Worm (Caenorhabditis elegans): Measurements from ENCODE around the gene ptb-1.

The ptb-1 gene

DNA sequence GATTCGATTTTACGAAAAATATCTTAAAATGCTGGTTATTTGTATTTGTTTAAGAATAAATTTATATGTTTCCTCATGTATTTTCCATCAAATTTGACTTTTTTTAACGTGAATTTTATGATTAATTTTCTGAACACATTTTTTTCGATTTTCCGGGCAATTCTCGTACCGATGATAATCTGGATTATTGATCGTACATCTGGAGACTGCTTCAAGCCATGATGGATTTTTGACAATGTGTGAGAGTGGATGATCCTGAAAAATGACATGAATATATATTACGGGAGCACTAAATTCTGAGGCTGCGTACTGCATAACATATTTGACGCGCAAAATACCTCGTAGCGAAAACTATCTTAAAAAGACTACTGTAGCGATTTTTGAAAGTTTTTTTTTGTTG is 21.0 kb upstream of the ptb-1 start:
- TF ChIP-seq K09A11.1 (tag; optimal IDR thresholded peaks at IDR 0.05; ENCODE audit: insufficient read depth) (no peak), eyg-1 (tag; optimal IDR thresholded peaks at IDR 0.05) (no peak), npax-4 (tag; optimal IDR thresholded peaks at IDR 0.05) (no peak), F13H6.1 (tag; optimal IDR thresholded peaks at IDR 0.05) (no peak), elt-4 (tag; optimal IDR thresholded peaks at IDR 0.05) (no peak), ceh-31 (tag; optimal IDR thresholded peaks at IDR 0.05) (no peak), tbx-7 (tag; optimal IDR thresholded peaks at IDR 0.05) (no peak), ceh-30 (tag; optimal IDR thresholded peaks at IDR 0.05) (no peak), ztf-16 (tag; optimal IDR thresholded peaks at IDR 0.05) (no peak), hlh-13 (GFP tag; optimal IDR thresholded peaks at IDR 0.05) (no peak), tbx-2 (tag; optimal IDR thresholded peaks at IDR 0.05) (no peak), fax-1 (tag; optimal IDR thresholded peaks at IDR 0.05) (no peak), ceh-2 (tag; optimal IDR thresholded peaks at IDR 0.05) (no peak), ceh-19 (GFP tag; optimal IDR thresholded peaks at IDR 0.05) (no peak), Y22D7AL.16 (tag; optimal IDR thresholded peaks at IDR 0.05) (no peak), rnt-1 (tag; optimal IDR thresholded peaks at IDR 0.05) (no peak), ceh-9 (tag; optimal IDR thresholded peaks at IDR 0.05) (no peak), K02D7.2 (tag; optimal IDR thresholded peaks at IDR 0.05) (no peak), C38D4.7 (GFP tag; optimal IDR thresholded peaks at IDR 0.05) (no peak), odd-2 (tag; optimal IDR thresholded peaks at IDR 0.05) (no peak)

DNA sequence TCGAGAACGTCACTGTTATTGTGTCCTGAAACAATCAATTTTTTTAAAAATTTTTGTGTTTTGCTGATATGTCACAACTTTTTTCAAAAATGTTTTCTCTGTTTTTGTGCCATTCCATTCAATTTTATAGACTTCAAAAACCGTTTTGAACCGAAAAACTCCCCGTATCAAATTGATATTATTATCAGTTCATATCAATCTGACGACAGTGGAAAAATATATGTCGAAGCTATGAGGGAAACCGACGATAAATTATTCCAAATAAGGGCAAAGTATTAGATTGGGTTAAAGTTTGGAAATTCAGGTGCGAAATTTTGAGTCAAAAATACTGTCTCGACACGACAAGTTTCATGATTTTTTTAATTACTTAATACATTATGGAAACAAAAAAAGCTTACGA is 19.0 kb upstream of the ptb-1 start:
- no peak for TF ChIP-seq dmd-4 (tag; optimal IDR thresholded peaks at IDR 0.05; ENCODE audit: borderline replicate concordance)
- TF ChIP-seq elt-2 (tag; optimal IDR thresholded peaks at IDR 0.05) = no peak
- TF ChIP-seq pros-1 (tag; optimal IDR thresholded peaks at IDR 0.05) = no peak
- TF ChIP-seq ceh-18 (tag; optimal IDR thresholded peaks at IDR 0.05) = no peak
- TF ChIP-seq ref-2 (tag; optimal IDR thresholded peaks at IDR 0.05) = no peak
- no peak for TF ChIP-seq unc-86 (tag; optimal IDR thresholded peaks at IDR 0.05)

DNA sequence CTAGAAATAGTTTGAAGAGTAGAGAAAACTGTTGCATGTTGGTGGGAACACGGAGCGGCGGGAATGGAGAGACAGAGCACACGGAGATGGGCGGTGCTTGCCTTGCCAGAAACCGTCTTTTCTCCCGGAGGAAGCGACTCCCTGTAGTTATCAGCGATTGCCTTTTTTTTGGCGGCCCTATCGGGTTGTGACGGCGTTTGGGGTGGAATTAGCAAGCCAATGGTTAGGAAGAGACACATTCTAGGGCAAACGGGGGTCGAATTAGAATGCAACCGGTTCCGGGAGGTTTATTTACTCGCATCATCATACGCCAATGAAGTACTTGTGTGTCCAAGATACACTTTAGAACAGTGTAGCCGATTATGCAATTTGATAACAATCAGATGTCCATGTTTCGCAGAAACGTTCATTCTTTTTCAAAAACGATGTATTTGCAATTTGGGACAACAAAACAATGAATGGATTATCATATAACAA is 17.7 kb upstream of the ptb-1 start, which contains the start of gene lact-3:
Gene lact-3, minus strand, starts transcription at position 51 of the 477 bp plus-strand sequence.
- TF ChIP-seq elt-2 (tag; optimal IDR thresholded peaks at IDR 0.05) (peak; percentile 31), fkh-10 (GFP tag; optimal IDR thresholded peaks at IDR 0.05) (no peak), syd-9 (tag; optimal IDR thresholded peaks at IDR 0.05) (no peak), sox-2 (GFP tag; IDR thresholded peaks at IDR 0.05) (no peak), eyg-1 (tag; optimal IDR thresholded peaks at IDR 0.05) (no peak), C38D4.7 (GFP tag; optimal IDR thresholded peaks at IDR 0.05) (no peak)

DNA sequence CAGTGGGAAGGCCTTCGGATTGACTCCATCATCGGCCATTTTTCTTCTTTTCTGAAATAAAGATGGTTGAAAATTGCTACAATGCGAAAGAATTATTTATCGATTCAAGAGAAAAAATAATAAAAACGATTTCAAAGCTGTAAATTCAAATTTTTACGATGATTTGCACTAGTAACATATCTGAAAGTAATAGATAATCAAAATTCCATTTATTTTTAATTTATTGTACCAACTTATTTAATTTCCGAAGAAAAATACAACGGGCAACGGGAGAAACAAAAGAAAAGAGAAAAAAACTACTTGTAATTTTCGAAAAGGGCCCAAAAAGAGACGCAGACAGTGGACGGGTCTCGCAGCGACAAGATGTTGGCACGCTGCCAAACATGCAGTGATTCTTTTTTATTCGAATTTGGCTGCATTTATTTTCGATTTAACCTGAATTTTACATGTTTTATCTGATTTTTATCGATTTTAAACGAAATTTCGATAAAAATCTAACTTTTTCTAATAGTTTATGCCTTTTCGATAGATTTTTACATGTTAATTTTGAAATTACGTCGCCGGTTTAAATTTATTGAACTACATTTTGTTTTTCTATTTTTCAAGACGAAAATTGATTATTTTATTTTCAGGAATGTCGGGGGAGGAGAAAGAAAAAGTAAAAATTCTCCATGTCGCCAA is 16.7 kb upstream of the ptb-1 start, which contains the start of the genes snu-13 and rsp-7:
Gene snu-13, minus strand, starts transcription at position 51 of the 681 bp plus-strand sequence.
Gene rsp-7, plus strand, starts transcription at position 631 of the 681 bp plus-strand sequence.
- TF ChIP-seq hlh-8 (tag; optimal IDR thresholded peaks at IDR 0.05) (no peak), ceh-18 (tag; optimal IDR thresholded peaks at IDR 0.05) (peak; percentile 7), unc-55 (GFP tag; optimal IDR thresholded peaks at IDR 0.05) (no peak), nfya-1 (tag; optimal IDR thresholded peaks at IDR 0.05) (peak; percentile 49), tbx-2 (tag; optimal IDR thresholded peaks at IDR 0.05) (peak; percentile 4), F13H6.1 (tag; optimal IDR thresholded peaks at IDR 0.05) (no peak), elt-2 (tag; optimal IDR thresholded peaks at IDR 0.05) (peak; percentile 8), ceh-31 (tag; optimal IDR thresholded peaks at IDR 0.05) (peak; percentile 12), hlh-13 (GFP tag; optimal IDR thresholded peaks at IDR 0.05) (no peak), sox-2 (GFP tag; IDR thresholded peaks at IDR 0.05) (0 out of 2 replicates have a peak, but pooled peaks have one; percentile 2), lim-6 (tag; optimal IDR thresholded peaks at IDR 0.05) (no peak), hlh-30 (tag; optimal IDR thresholded peaks at IDR 0.05; ENCODE audit: insufficient read depth) (no peak), ceh-48 (tag; optimal IDR thresholded peaks at IDR 0.05) (no peak), unc-42 (tag; optimal IDR thresholded peaks at IDR 0.05) (peak; percentile 14), pag-3 (tag; optimal IDR thresholded peaks at IDR 0.05; ENCODE audit: borderline replicate concordance) (no peak), madf-2 (tag; optimal IDR thresholded peaks at IDR 0.05) (no peak)
